Worm (Caenorhabditis elegans) whole organism, L4 larva: ENCODE results near the gene Y105C5B.15.
A peak's percentile ranks its signal among the peaks of the same experiment; 100 is the strongest.
"Not testable (repeated sequence)": the region's sequence is repeated elsewhere in the genome, so short reads cannot be mapped to it uniquely, and the experiment has no call there.

ENCODE experiments used
- D1046.2 ChIP-seq: fragments of 200-800 bp; sonication (Bioruptor generic); IDR thresholded peaks from 2 replicates; pipeline ENCODE4 v1.3.6; 2022; ENCODE audit warnings: missing genetic modification characterization, missing compliant biosample characterization
- F26F4.8 ChIP-seq: fragments of 200-800 bp; sonication (Bioruptor generic); conservative IDR thresholded peaks from 2 replicates; pipeline ENCODE4 v1.3.6; 2022; ENCODE audit warnings: missing genetic modification characterization, missing compliant biosample characterization
- T26A8.4 ChIP-seq: fragments of 200-800 bp; sonication (Bioruptor generic); IDR thresholded peaks from 2 replicates; pipeline ENCODE4 v1.3.6; 2022; ENCODE audit warnings: missing genetic modification characterization, missing compliant biosample characterization
- Y105C5A.15 ChIP-seq: fragments of 200-800 bp; sonication (Bioruptor generic); IDR thresholded peaks from 2 replicates; pipeline ENCODE4 v1.3.6; 2022; ENCODE audit warnings: missing genetic modification characterization, missing compliant biosample characterization
- Y48G9A.11 ChIP-seq: fragments of 200-800 bp; sonication (Bioruptor generic); IDR thresholded peaks from 2 replicates; pipeline ENCODE4 v1.3.6; 2022; ENCODE audit warnings: missing genetic modification reagents, missing genetic modification characterization, missing compliant biosample characterization
- Y5F2A.4 ChIP-seq: fragments of 200-800 bp; sonication (Bioruptor generic); optimal IDR thresholded peaks from 2 replicates; lab custom pipeline; 2018; ENCODE audit warnings: mild to moderate bottlenecking, missing genetic modification characterization, missing compliant biosample characterization
- ZK337.2 ChIP-seq: fragments of 200-800 bp; sonication (Bioruptor generic); IDR thresholded peaks from 2 replicates; pipeline ENCODE4 v1.3.6; 2022; ENCODE audit warnings: missing genetic modification reagents, missing genetic modification characterization, missing compliant biosample characterization
- aha-1 ChIP-seq: fragments of 150-350 bp; peaks from one replicate; lab custom pipeline; 2014; ENCODE audit warnings: missing biosample characterization, missing genetic modification characterization
- arid-1 ChIP-seq: fragments of 200-800 bp; sonication (Bioruptor generic); conservative IDR thresholded peaks from 2 replicates; pipeline ENCODE4 v1.3.6; 2022; ENCODE audit warnings: missing genetic modification reagents, missing genetic modification characterization, missing compliant biosample characterization
- ceh-20 ChIP-seq: fragments of 200-800 bp; sonication (Bioruptor generic); IDR thresholded peaks from 2 replicates; pipeline ENCODE4 v1.3.6; 2022; ENCODE audit warnings: missing genetic modification reagents, missing genetic modification characterization, missing compliant biosample characterization
- ceh-28 ChIP-seq: fragments of 150-350 bp; optimal IDR thresholded peaks from 2 replicates; lab custom pipeline; 2014; ENCODE audit warnings: missing biosample characterization, missing genetic modification reagents, missing genetic modification characterization
- ceh-44 ChIP-seq: fragments of 200-800 bp; sonication (Bioruptor generic); IDR thresholded peaks from 2 replicates; pipeline ENCODE4 v1.3.6; 2022; ENCODE audit warnings: missing genetic modification reagents, missing genetic modification characterization, missing compliant biosample characterization
- ctbp-1 ChIP-seq: fragments of 200-800 bp; sonication (Bioruptor generic); IDR thresholded peaks from 2 replicates; pipeline ENCODE4 v1.3.6; 2022; ENCODE audit warnings: missing genetic modification reagents, missing genetic modification characterization, missing compliant biosample characterization
- daf-16 ChIP-seq, 3 experiments: sonication (generic microtip); optimal IDR thresholded peaks; 2 replicates each; lab custom pipeline; 2016 to 2017; ENCODE audit warnings: missing genetic modification characterization in 3 of 3, missing genetic modification reagents in 3 of 3, mild to moderate bottlenecking in 2 of 3, missing compliant biosample characterization in 2 of 3, missing biosample characterization in 1 of 3, moderate library complexity in 1 of 3
- daf-19 ChIP-seq: fragments of 200-800 bp; sonication (Bioruptor generic); conservative IDR thresholded peaks from 2 replicates; pipeline ENCODE4 v1.3.6; 2022; ENCODE audit warnings: missing genetic modification characterization, missing compliant biosample characterization
- dmd-6 ChIP-seq: fragments of 200-800 bp; sonication (Bioruptor generic); IDR thresholded peaks from 2 replicates; pipeline ENCODE4 v1.3.6; 2022; ENCODE audit warnings: missing genetic modification reagents, missing genetic modification characterization, missing compliant biosample characterization
- dmd-8 ChIP-seq: fragments of 200-800 bp; sonication (Bioruptor generic); IDR thresholded peaks from 2 replicates; pipeline ENCODE4 v1.3.6; 2022; ENCODE audit warnings: missing genetic modification characterization, missing compliant biosample characterization
- dmd-9 ChIP-seq: fragments of 200-800 bp; sonication (Bioruptor generic); IDR thresholded peaks from 2 replicates; pipeline ENCODE4 v1.3.6; 2022; ENCODE audit warnings: missing genetic modification reagents, missing genetic modification characterization, missing compliant biosample characterization
- duxl-1 ChIP-seq: sonication (generic microtip); optimal IDR thresholded peaks from 2 replicates; lab custom pipeline; 2016; ENCODE audit warnings: mild to moderate bottlenecking, missing genetic modification characterization, moderate library complexity, missing compliant biosample characterization; ENCODE audit not compliant: poor library complexity
- egl-43 ChIP-seq: fragments of 200-800 bp; sonication (Bioruptor generic); IDR thresholded peaks from 2 replicates; pipeline ENCODE4 v1.3.6; 2022; ENCODE audit warnings: missing genetic modification reagents, missing genetic modification characterization, missing compliant biosample characterization
- hlh-11 ChIP-seq: fragments of 200-800 bp; sonication (Bioruptor generic); optimal IDR thresholded peaks from 2 replicates; lab custom pipeline; 2018; ENCODE audit warnings: mild to moderate bottlenecking, missing genetic modification characterization, missing compliant biosample characterization
- hmg-1.1 ChIP-seq: fragments of 200-800 bp; sonication (Bioruptor generic); IDR thresholded peaks from 2 replicates; pipeline ENCODE4 v1.3.6; 2022; ENCODE audit warnings: missing genetic modification reagents, missing genetic modification characterization, missing compliant biosample characterization
- jun-1 ChIP-seq: fragments of 150-350 bp; optimal IDR thresholded peaks from 2 replicates; lab custom pipeline; 2014; ENCODE audit warnings: missing biosample characterization, missing genetic modification reagents, missing genetic modification characterization
- lim-7 ChIP-seq: fragments of 200-800 bp; sonication (Bioruptor generic); IDR thresholded peaks from 2 replicates; pipeline ENCODE4 v1.3.6; 2022; ENCODE audit warnings: missing genetic modification characterization, missing compliant biosample characterization
- lin-1 ChIP-seq: fragments of 200-800 bp; sonication (Bioruptor generic); IDR thresholded peaks from 2 replicates; pipeline ENCODE4 v1.3.6; 2022; ENCODE audit warnings: missing genetic modification reagents, missing genetic modification characterization, missing compliant biosample characterization
- lin-38 ChIP-seq: fragments of 200-800 bp; sonication (Bioruptor generic); IDR thresholded peaks from 2 replicates; pipeline ENCODE4 v1.3.6; 2022; ENCODE audit warnings: missing genetic modification reagents, missing genetic modification characterization, missing compliant biosample characterization
- lir-3 ChIP-seq: sonication (generic microtip); optimal IDR thresholded peaks from 2 replicates; lab custom pipeline; 2016; ENCODE audit warnings: mild to moderate bottlenecking, missing genetic modification characterization, missing compliant biosample characterization
- madf-5 ChIP-seq, 2 experiments: fragments of 200-800 bp; sonication (Bioruptor generic); IDR thresholded peaks; 2 replicates each; pipeline ENCODE4 v1.3.6; 2022; ENCODE audit warnings: missing compliant biosample characterization in 2 of 2, missing genetic modification characterization in 2 of 2
- madf-9 ChIP-seq: fragments of 200-800 bp; sonication (Bioruptor generic); conservative IDR thresholded peaks from 2 replicates; pipeline ENCODE4 v1.3.6; 2022; ENCODE audit warnings: missing genetic modification reagents, missing genetic modification characterization, missing compliant biosample characterization
- mdt-29 ChIP-seq: fragments of 200-800 bp; sonication (Bioruptor generic); IDR thresholded peaks from 2 replicates; pipeline ENCODE4 v1.3.6; 2022; ENCODE audit warnings: missing genetic modification reagents, missing genetic modification characterization, missing compliant biosample characterization
- mxl-3 ChIP-seq: fragments of 200-800 bp; sonication (Bioruptor generic); optimal IDR thresholded peaks from 2 replicates; lab custom pipeline; 2018; ENCODE audit warnings: mild to moderate bottlenecking, missing genetic modification characterization, missing compliant biosample characterization
- nhr-102 ChIP-seq: sonication (generic microtip); optimal IDR thresholded peaks from 2 replicates; lab custom pipeline; 2016; ENCODE audit warnings: mild to moderate bottlenecking, missing genetic modification characterization, moderate library complexity, missing compliant biosample characterization
- nhr-11 ChIP-seq: fragments of 150-350 bp; optimal IDR thresholded peaks from 2 replicates; lab custom pipeline; 2014; ENCODE audit warnings: missing biosample characterization, missing genetic modification characterization
- nhr-41 ChIP-seq: fragments of 200-800 bp; sonication (Bioruptor generic); IDR thresholded peaks from 2 replicates; pipeline ENCODE4 v1.3.6; 2022; ENCODE audit warnings: missing genetic modification reagents, missing genetic modification characterization, missing compliant biosample characterization
- nhr-6 ChIP-seq: fragments of 150-350 bp; optimal IDR thresholded peaks from 2 replicates; lab custom pipeline; 2014; ENCODE audit warnings: missing biosample characterization, missing genetic modification characterization
- pha-4 ChIP-seq, 2 experiments: fragments of 150-350 bp in 1 of 2; fragments of 200-800 bp in 1 of 2; sonication (Bioruptor generic) in 1 of 2; IDR thresholded peaks in 1 of 2; optimal IDR thresholded peaks in 1 of 2; 2 replicates each; pipeline versions ENCODE4 v1.3.6 to Lab custom; 2014 to 2022; ENCODE audit warnings: missing genetic modification characterization in 2 of 2, missing genetic modification reagents in 2 of 2, missing biosample characterization in 1 of 2, missing compliant biosample characterization in 1 of 2
- set-16 ChIP-seq: fragments of 200-800 bp; sonication (Bioruptor generic); IDR thresholded peaks from 2 replicates; pipeline ENCODE4 v1.3.6; 2022; ENCODE audit warnings: missing genetic modification reagents, missing genetic modification characterization, missing compliant biosample characterization
- skn-1 ChIP-seq: fragments of 150-350 bp; optimal IDR thresholded peaks from 2 replicates; lab custom pipeline; 2014; ENCODE audit warnings: missing biosample characterization, missing genetic modification characterization
- snpc-1.2 ChIP-seq: fragments of 200-800 bp; sonication (Bioruptor generic); IDR thresholded peaks from 2 replicates; pipeline ENCODE4 v1.3.6; 2022; ENCODE audit warnings: missing genetic modification reagents, missing genetic modification characterization, missing compliant biosample characterization
- spr-1 ChIP-seq: sonication (generic microtip); optimal IDR thresholded peaks from 2 replicates; lab custom pipeline; 2016; ENCODE audit warnings: mild to moderate bottlenecking, missing genetic modification characterization, missing compliant biosample characterization
- tag-97 ChIP-seq: fragments of 200-800 bp; sonication (Bioruptor generic); IDR thresholded peaks from 2 replicates; pipeline ENCODE4 v1.3.6; 2022; ENCODE audit warnings: missing genetic modification characterization, missing compliant biosample characterization
- tra-1 ChIP-seq: fragments of 200-800 bp; sonication (Bioruptor generic); IDR thresholded peaks from 2 replicates; pipeline ENCODE4 v1.3.6; 2022; ENCODE audit warnings: missing genetic modification reagents, missing genetic modification characterization, missing compliant biosample characterization
- vab-7 ChIP-seq: fragments of 200-800 bp; sonication (Bioruptor generic); IDR thresholded peaks from 2 replicates; pipeline ENCODE4 v1.3.6; 2022; ENCODE audit warnings: missing genetic modification reagents, missing genetic modification characterization, missing compliant biosample characterization
- zfp-3 ChIP-seq: fragments of 200-800 bp; sonication (Bioruptor generic); conservative IDR thresholded peaks from 2 replicates; pipeline ENCODE4 v1.3.6; 2022; ENCODE audit warnings: missing genetic modification reagents, missing genetic modification characterization, missing compliant biosample characterization

The Y105C5B.15 gene

DNA sequence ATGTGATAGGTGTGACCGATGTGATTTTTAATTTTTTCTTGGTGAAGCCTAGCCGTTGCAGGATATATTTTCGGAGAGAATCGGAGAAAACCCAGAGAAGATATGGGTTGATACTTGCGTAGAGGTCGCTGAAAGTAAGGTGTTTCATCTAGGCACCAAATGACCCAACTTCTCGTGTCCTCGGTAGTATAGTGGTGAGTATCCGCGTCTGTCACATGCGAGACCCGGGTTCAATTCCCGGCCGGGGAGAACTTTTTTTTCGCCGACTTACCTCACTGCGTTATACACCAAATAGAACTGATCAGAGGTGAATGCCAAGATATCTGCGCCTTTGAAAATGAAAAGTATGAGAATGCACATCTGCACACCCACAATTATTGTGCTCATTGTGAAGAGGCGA is 19.9 kb upstream of the Y105C5B.15 start (continued):
- TF ChIP-seq tag-97 (GFP tag; lab: Robert Waterston, UW) (no peak), nhr-102 (peak; percentile 68), D1046.2 (GFP tag; lab: Robert Waterston, UW) (peak; percentile 71; the same call in 1 of the 2 replicates), Y48G9A.11 (GFP tag; lab: Robert Waterston, UW) (peak; percentile 47; the same call in 1 of the 2 replicates), jun-1 (tag; lab: Kevin White, UChicago) (no peak), pha-4 (GFP tag; IDR thresholded peaks at IDR 0.05; lab: Robert Waterston, UW) (peak; percentile 81; the same call in 1 of the 2 replicates), pha-4 (tag; optimal IDR thresholded peaks at IDR 0.05; lab: Kevin White, UChicago) (no peak), hlh-11 (tag; lab: Kevin White, UChicago) (peak; percentile 21), Y105C5A.15 (GFP tag; lab: Robert Waterston, UW) (0 out of 2 replicates have a peak, but pooled peaks have one; percentile 46), set-16 (GFP tag; lab: Robert Waterston, UW) (peak; percentile 30; the same call in 1 of the 2 replicates), daf-19 (GFP tag; lab: Robert Waterston, UW) (peak; percentile 68; the same call in 1 of the 2 replicates), nhr-41 (GFP tag; lab: Robert Waterston, UW) (no peak), hmg-1.1 (GFP tag; lab: Robert Waterston, UW) (peak; percentile 68), ceh-28 (no peak), nhr-11 (no peak), skn-1 (tag; lab: Kevin White, UChicago) (no peak)

DNA sequence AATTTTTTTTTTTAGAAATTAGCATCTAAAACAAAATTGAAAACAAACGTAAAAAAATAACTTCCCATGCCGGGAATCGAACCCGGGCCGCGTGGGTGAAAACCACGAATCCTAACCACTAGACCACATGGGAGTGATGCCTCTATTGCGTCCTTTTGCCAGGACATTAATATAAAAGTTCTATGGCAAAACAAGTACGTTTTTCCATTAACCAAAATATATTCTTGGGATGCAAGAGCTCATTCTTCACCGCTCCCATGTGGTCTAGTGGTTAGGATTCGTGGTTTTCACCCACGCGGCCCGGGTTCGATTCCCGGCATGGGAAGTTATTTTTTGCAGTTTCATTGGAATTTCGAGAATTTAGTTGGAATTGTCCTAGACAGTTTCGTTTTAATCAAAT is 18.6 kb upstream of the Y105C5B.15 start:
- TF ChIP-seq lir-3 (tag; lab: Kevin White, UChicago) (peak; percentile 29), lin-1 (GFP tag; lab: Robert Waterston, UW) (peak; percentile 80), Y48G9A.11 (GFP tag; lab: Robert Waterston, UW) (peak; percentile 44; the same call in 1 of the 2 replicates), ZK337.2 (peak; percentile 40; the same call in 1 of the 2 replicates), nhr-41 (GFP tag; lab: Robert Waterston, UW) (0 out of 2 replicates have a peak, but pooled peaks have one; percentile 21), zfp-3 (GFP tag; lab: Robert Waterston, UW) (peak; percentile 58; the same call in 1 of the 2 replicates), tra-1 (peak; percentile 36; the same call in 1 of the 2 replicates), ceh-44 (GFP tag; lab: Robert Waterston, UW) (peak; percentile 9; the same call in 1 of the 2 replicates), mxl-3 (GFP tag; lab: Kevin White, UChicago) (peak; percentile 41), snpc-1.2 (GFP tag; lab: Robert Waterston, UW) (peak; percentile 98), duxl-1 (tag; lab: Kevin White, UChicago) (peak; percentile 37), vab-7 (peak; percentile 78), dmd-9 (0 out of 2 replicates have a peak, but pooled peaks have one; percentile 52), dmd-6 (GFP tag; lab: Robert Waterston, UW) (peak; percentile 41), daf-16 (GFP tag; optimal IDR thresholded peaks at IDR 0.05; lab: Kevin White, UChicago) (peak; percentile 17 to 24), daf-16 (tag; optimal IDR thresholded peaks at IDR 0.05; lab: Kevin White, UChicago) (peak; percentile 67), madf-5 (GFP tag; IDR thresholded peaks at IDR 0.05; lab: Robert Waterston, UW) (peak; percentile 35 to 74; a peak in 1 of 4 replicates), F26F4.8 (GFP tag; lab: Robert Waterston, UW) (peak; percentile 63), T26A8.4 (peak; percentile 73), Y5F2A.4 (GFP tag; lab: Kevin White, UChicago) (peak; percentile 36), pha-4 (GFP tag; IDR thresholded peaks at IDR 0.05; lab: Robert Waterston, UW) (peak; percentile 69; the same call in 1 of the 2 replicates), ctbp-1 (GFP tag; lab: Robert Waterston, UW) (peak; percentile 61), ceh-20 (0 out of 2 replicates have a peak, but pooled peaks have one; percentile 21), spr-1 (tag; lab: Kevin White, UChicago) (peak; percentile 12), daf-19 (GFP tag; lab: Robert Waterston, UW) (peak; percentile 52; the same call in 1 of the 2 replicates), madf-9 (GFP tag; lab: Robert Waterston, UW) (0 out of 2 replicates have a peak, but pooled peaks have one; percentile 34), lim-7 (GFP tag; lab: Robert Waterston, UW) (peak; percentile 85), egl-43 (GFP tag; lab: Robert Waterston, UW) (peak; percentile 83), mdt-29 (GFP tag; lab: Robert Waterston, UW) (peak; percentile 66; the same call in 1 of the 2 replicates), hmg-1.1 (GFP tag; lab: Robert Waterston, UW) (peak; percentile 46; the same call in 1 of the 2 replicates), lin-38 (peak; percentile 66; the same call in 1 of the 2 replicates), D1046.2 (GFP tag; lab: Robert Waterston, UW) (peak; percentile 75; the same call in 1 of the 2 replicates), dmd-8 (peak; percentile 87), nhr-6 (tag; lab: Kevin White, UChicago) (peak; percentile 11), aha-1 (tag; lab: Kevin White, UChicago) (peak; percentile 80), arid-1 (GFP tag; lab: Robert Waterston, UW) (peak; percentile 69), Y105C5A.15 (GFP tag; lab: Robert Waterston, UW) (peak; percentile 84; the same call in 1 of the 2 replicates)
- not testable (repeated sequence) for TF ChIP-seq pha-4 (tag; optimal IDR thresholded peaks at IDR 0.05; lab: Kevin White, UChicago)
